Fruit fly (Drosophila melanogaster) whole organism, embryonic: ENCODE measurements around the gene CG17777.

Experiments used
- Awh ChIP-seq: fragments of 200-800 bp; sonication (Bioruptor generic); IDR thresholded peaks from 2 replicates; pipeline ENCODE4, ENCODE4 v1.3.6; 2022; ENCODE audit warnings: missing biosample characterization, missing genetic modification characterization
- BEAF-32 ChIP-seq: fragments of 200-800 bp; sonication (Bioruptor generic); optimal IDR thresholded peaks from 3 replicates; lab custom pipeline; 2017; ENCODE audit warnings: missing biosample characterization, missing genetic modification characterization, mild to moderate bottlenecking, moderate library complexity, missing genetic modification reagents
- CG10267 ChIP-seq: fragments of 200-800 bp; sonication (Bioruptor generic); optimal IDR thresholded peaks from 2 replicates; lab custom pipeline; 2018; ENCODE audit warnings: missing biosample characterization, mild to moderate bottlenecking, missing genetic modification characterization, moderate library complexity
- CG10431 ChIP-seq: fragments of 200-800 bp; sonication (Bioruptor generic); optimal IDR thresholded peaks from 3 replicates; lab custom pipeline; 2018; ENCODE audit warnings: missing biosample characterization, mild to moderate bottlenecking, missing genetic modification characterization
- CG11093 ChIP-seq: fragments of 200-800 bp; sonication (Bioruptor generic); IDR thresholded peaks from 3 replicates; pipeline ENCODE4 v1.3.6; 2022; ENCODE audit warnings: missing biosample characterization, missing genetic modification characterization
- CG11504 ChIP-seq: fragments of 200-800 bp; sonication (Bioruptor generic); optimal IDR thresholded peaks from 3 replicates; lab custom pipeline; 2019; ENCODE audit warnings: missing biosample characterization, mild to moderate bottlenecking, missing genetic modification characterization, moderate library complexity
- CG17829 ChIP-seq: fragments of 200-800 bp; optimal IDR thresholded peaks from 2 replicates; lab custom pipeline; 2019; ENCODE audit warnings: missing biosample characterization, mild to moderate bottlenecking, missing genetic modification characterization, moderate library complexity
- CG32532 ChIP-seq: fragments of 200-800 bp; sonication (Bioruptor generic); IDR thresholded peaks from 2 replicates; pipeline ENCODE4 v1.3.6; 2022; ENCODE audit warnings: missing biosample characterization, missing genetic modification characterization
- CG8924 ChIP-seq: fragments of 200-800 bp; optimal IDR thresholded peaks from 3 replicates; lab custom pipeline; 2019; ENCODE audit warnings: missing biosample characterization, mild to moderate bottlenecking, missing genetic modification characterization, moderate library complexity
- CG9817 ChIP-seq: fragments of 200-800 bp; sonication (Bioruptor generic); optimal IDR thresholded peaks from 2 replicates; lab custom pipeline; 2018; ENCODE audit warnings: missing biosample characterization, mild to moderate bottlenecking, missing genetic modification characterization, moderate library complexity
- CHES-1-like ChIP-seq: fragments of 200-800 bp; sonication (Bioruptor generic); optimal IDR thresholded peaks from 2 replicates; lab custom pipeline; 2016; ENCODE audit warnings: missing biosample characterization, missing genetic modification characterization
- CoRest ChIP-seq: fragments of 200-800 bp; sonication (Bioruptor generic); optimal IDR thresholded peaks from 3 replicates; lab custom pipeline; 2018; ENCODE audit warnings: missing biosample characterization, mild to moderate bottlenecking, missing genetic modification characterization, moderate library complexity
- Dbx ChIP-seq: fragments of 200-800 bp; sonication (Bioruptor generic); IDR thresholded peaks from 3 replicates; pipeline ENCODE4 v1.3.6; 2022; ENCODE audit warnings: missing biosample characterization, missing genetic modification characterization
- Dip2 ChIP-seq: fragments of 200-800 bp; sonication (Bioruptor generic); IDR thresholded peaks from 2 replicates; pipeline ENCODE4 v1.3.6; 2022; ENCODE audit warnings: missing biosample characterization, missing genetic modification characterization
- Gsc ChIP-seq: fragments of 200-800 bp; sonication (Bioruptor generic); IDR thresholded peaks from 2 replicates; pipeline ENCODE4 v1.3.6; 2022; ENCODE audit warnings: missing biosample characterization, missing genetic modification characterization
- H2.0 ChIP-seq: fragments of 200-800 bp; sonication (Bioruptor generic); IDR thresholded peaks from 2 replicates; pipeline ENCODE4 v1.3.6; 2022; ENCODE audit warnings: missing biosample characterization, missing genetic modification characterization
- Hmr ChIP-seq: fragments of 200-800 bp; sonication (Bioruptor generic); optimal IDR thresholded peaks from 3 replicates; lab custom pipeline; 2017; ENCODE audit warnings: mild to moderate bottlenecking, missing biosample characterization, missing genetic modification reagents, missing genetic modification characterization
- Lhr ChIP-seq: fragments of 200-800 bp; sonication (Bioruptor generic); optimal IDR thresholded peaks from 3 replicates; lab custom pipeline; 2017; ENCODE audit warnings: mild to moderate bottlenecking, missing biosample characterization, missing genetic modification reagents, missing genetic modification characterization
- Mes4 ChIP-seq: fragments of 200-800 bp; sonication (Bioruptor generic); optimal IDR thresholded peaks from 2 replicates; lab custom pipeline; 2016; ENCODE audit warnings: missing biosample characterization, missing genetic modification characterization
- Nf-YC ChIP-seq: fragments of 200-800 bp; optimal IDR thresholded peaks from 3 replicates; lab custom pipeline; 2019; ENCODE audit warnings: missing biosample characterization, mild to moderate bottlenecking, missing genetic modification characterization, moderate library complexity
- Ptx1 ChIP-seq: fragments of 200-800 bp; sonication (Bioruptor generic); IDR thresholded peaks from 2 replicates; pipeline ENCODE4 v1.3.6; 2022; ENCODE audit warnings: missing biosample characterization, missing genetic modification characterization
- Taf1 ChIP-seq: fragments of 200-800 bp; sonication (Bioruptor generic); IDR thresholded peaks from 2 replicates; pipeline ENCODE4 v1.3.6; 2022; ENCODE audit warnings: missing biosample characterization, missing genetic modification characterization
- Usf ChIP-seq: fragments of 200-800 bp; sonication (Bioruptor generic); optimal IDR thresholded peaks from 2 replicates; lab custom pipeline; 2017; ENCODE audit warnings: missing genotype, missing biosample characterization, missing genetic modification characterization
- ab ChIP-seq: fragments of 200-800 bp; sonication (Bioruptor generic); optimal IDR thresholded peaks from 2 replicates; lab custom pipeline; 2016; ENCODE audit warnings: missing biosample characterization, missing genetic modification characterization
- bbx ChIP-seq: fragments of 200-800 bp; sonication (Bioruptor generic); IDR thresholded peaks from 2 replicates; pipeline ENCODE4 v1.3.6; 2022; ENCODE audit warnings: missing biosample characterization, missing genetic modification characterization; ENCODE audit not compliant: partially characterized antibody
- bsh ChIP-seq, 2 experiments: fragments of 200-800 bp; sonication (Bioruptor generic); optimal IDR thresholded peaks; 2 replicates each; lab custom pipeline; 2017 to 2018; ENCODE audit warnings: mild to moderate bottlenecking in 2 of 2, missing biosample characterization in 2 of 2, missing genetic modification characterization in 2 of 2, moderate library complexity in 1 of 2
- caup ChIP-seq: fragments of 200-800 bp; sonication (Bioruptor generic); optimal IDR thresholded peaks from 3 replicates; lab custom pipeline; 2017; ENCODE audit warnings: missing biosample characterization, mild to moderate bottlenecking, missing genetic modification characterization, moderate library complexity; ENCODE audit not compliant: severe bottlenecking
- cwo ChIP-seq: fragments of 200-800 bp; sonication (Bioruptor generic); optimal IDR thresholded peaks from 3 replicates; lab custom pipeline; 2017; ENCODE audit warnings: missing biosample characterization, missing genetic modification characterization, mild to moderate bottlenecking, moderate library complexity, missing genetic modification reagents
- fd102C ChIP-seq: fragments of 200-800 bp; sonication (Bioruptor generic); optimal IDR thresholded peaks from 2 replicates; lab custom pipeline; 2018; ENCODE audit warnings: missing biosample characterization, mild to moderate bottlenecking, missing genetic modification characterization, moderate library complexity
- ftz-f1 ChIP-seq: fragments of 200-800 bp; sonication (Bioruptor generic); optimal IDR thresholded peaks from 2 replicates; lab custom pipeline; 2016; ENCODE audit warnings: missing biosample characterization, missing genetic modification characterization
- gem ChIP-seq: fragments of 200-800 bp; sonication (Bioruptor generic); optimal IDR thresholded peaks from 2 replicates; lab custom pipeline; 2019; ENCODE audit warnings: missing biosample characterization, mild to moderate bottlenecking, missing genetic modification characterization, moderate library complexity
- grau ChIP-seq: fragments of 200-800 bp; optimal IDR thresholded peaks from 3 replicates; lab custom pipeline; 2019; ENCODE audit warnings: missing biosample characterization, mild to moderate bottlenecking, missing genetic modification characterization, moderate library complexity
- gsb-n ChIP-seq: fragments of 200-800 bp; sonication (Bioruptor generic); optimal IDR thresholded peaks from 3 replicates; lab custom pipeline; 2018; ENCODE audit warnings: missing biosample characterization, mild to moderate bottlenecking, missing genetic modification characterization
- ham ChIP-seq: fragments of 200-800 bp; sonication (Bioruptor generic); IDR thresholded peaks from 2 replicates; pipeline ENCODE4 v1.3.6; 2022; ENCODE audit warnings: missing biosample characterization, missing genetic modification characterization
- ind ChIP-seq: fragments of 200-800 bp; sonication (Bioruptor generic); optimal IDR thresholded peaks from 3 replicates; lab custom pipeline; 2016; ENCODE audit warnings: missing biosample characterization, missing genetic modification characterization
- inv ChIP-seq: fragments of 200-800 bp; sonication (Bioruptor generic); IDR thresholded peaks from 2 replicates; pipeline ENCODE4 v1.3.6; 2022; ENCODE audit warnings: missing biosample characterization, missing genetic modification characterization; ENCODE audit not compliant: partially characterized antibody
- kah ChIP-seq: fragments of 200-800 bp; sonication (Bioruptor generic); optimal IDR thresholded peaks from 2 replicates; lab custom pipeline; 2018; ENCODE audit warnings: missing biosample characterization, mild to moderate bottlenecking, missing genetic modification characterization
- kni ChIP-seq: fragments of 200-800 bp; sonication (Bioruptor generic); optimal IDR thresholded peaks from 3 replicates; lab custom pipeline; 2017; ENCODE audit warnings: mild to moderate bottlenecking, missing biosample characterization, missing genetic modification reagents, missing genetic modification characterization
- lmd ChIP-seq: fragments of 200-800 bp; sonication (Bioruptor generic); IDR thresholded peaks from 2 replicates; pipeline ENCODE4 v1.3.6; 2022; ENCODE audit warnings: missing biosample characterization, missing genetic modification characterization
- maf-S ChIP-seq: fragments of 200-800 bp; sonication (Bioruptor generic); optimal IDR thresholded peaks from 2 replicates; lab custom pipeline; 2016; ENCODE audit warnings: missing biosample characterization, missing genetic modification characterization
- org-1 ChIP-seq: fragments of 200-800 bp; sonication (Bioruptor generic); optimal IDR thresholded peaks from 2 replicates; lab custom pipeline; 2017; ENCODE audit warnings: missing biosample characterization, missing genetic modification characterization
- pfk ChIP-seq: fragments of 200-800 bp; sonication (Bioruptor generic); optimal IDR thresholded peaks from 2 replicates; lab custom pipeline; 2018; ENCODE audit warnings: missing biosample characterization, mild to moderate bottlenecking, missing genetic modification characterization, moderate library complexity
- pho ChIP-seq: fragments of 200-800 bp; sonication (Bioruptor generic); optimal IDR thresholded peaks from 2 replicates; lab custom pipeline; 2016; ENCODE audit warnings: missing biosample characterization, missing genetic modification characterization
- phol ChIP-seq: fragments of 200-800 bp; sonication (Bioruptor generic); optimal IDR thresholded peaks from 3 replicates; lab custom pipeline; 2018; ENCODE audit warnings: missing biosample characterization, mild to moderate bottlenecking, missing genetic modification characterization, moderate library complexity
- pum ChIP-seq: fragments of 200-800 bp; sonication (Bioruptor generic); optimal IDR thresholded peaks from 2 replicates; lab custom pipeline; 2016; ENCODE audit warnings: missing biosample characterization, missing genetic modification characterization
- slou ChIP-seq: fragments of 200-800 bp; sonication (Bioruptor generic); optimal IDR thresholded peaks from 3 replicates; lab custom pipeline; 2016; ENCODE audit warnings: missing biosample characterization, missing genetic modification characterization
- tio ChIP-seq: fragments of 200-800 bp; sonication (Bioruptor generic); optimal IDR thresholded peaks from 2 replicates; lab custom pipeline; 2017; ENCODE audit warnings: missing biosample characterization, missing genetic modification characterization, inconsistent platforms
- trem ChIP-seq: fragments of 200-800 bp; optimal IDR thresholded peaks from 3 replicates; lab custom pipeline; 2019; ENCODE audit warnings: missing biosample characterization, mild to moderate bottlenecking, missing genetic modification characterization, moderate library complexity
- zen ChIP-seq: fragments of 200-800 bp; sonication (Bioruptor generic); optimal IDR thresholded peaks from 3 replicates; lab custom pipeline; 2018; ENCODE audit warnings: missing biosample characterization, mild to moderate bottlenecking, missing genetic modification characterization, moderate library complexity

The CG17777 gene

DNA sequence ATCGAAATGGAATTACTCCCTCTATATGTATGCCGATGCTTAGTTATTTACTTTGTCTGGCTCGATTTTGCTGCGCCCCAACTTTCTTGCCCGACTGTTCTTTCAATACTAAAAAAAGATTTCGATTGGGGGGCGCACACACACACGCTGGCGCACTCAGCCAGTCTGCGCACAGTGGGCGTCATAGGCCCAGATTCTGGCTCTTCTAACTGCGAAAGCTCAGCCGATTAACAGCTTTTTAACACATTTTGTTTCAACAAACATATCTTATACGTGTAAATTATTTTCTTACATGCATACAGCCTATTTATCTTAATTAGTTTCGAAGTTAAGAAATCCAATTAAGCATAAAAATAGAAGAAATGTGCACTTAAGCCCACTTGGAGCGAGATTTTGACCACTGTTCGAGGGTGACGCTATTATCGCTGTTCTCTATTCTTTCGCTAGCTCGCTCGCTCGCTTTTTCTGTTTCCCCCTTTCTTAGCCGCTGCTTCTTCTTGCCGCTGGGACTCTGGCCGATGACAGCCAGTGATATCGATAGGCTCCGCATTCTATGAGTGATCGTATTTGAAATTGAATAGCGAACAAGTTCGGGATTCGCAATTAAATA, 35.6 kb downstream of the CG17777 start, which contains the start of gene Vinc (continued):
- TF ChIP-seq ham (GFP tag; lab: Robert Waterston, UW) = no peak
- no peak for TF ChIP-seq gem (tag; lab: Kevin White, UChicago)
- peak; percentile 89 for TF ChIP-seq CG17829 (tag; lab: Kevin White, UChicago)
- peak; percentile 86 for TF ChIP-seq slou (GFP tag; lab: Kevin White, UChicago)
- peak; percentile 79 for TF ChIP-seq kah (GFP tag; lab: Kevin White, UChicago)
- peak; percentile 82 for TF ChIP-seq CG10267 (tag; lab: Kevin White, UChicago)
- TF ChIP-seq inv (GFP tag; lab: Robert Waterston, UW) = no peak
- TF ChIP-seq Lhr = peak; percentile 15
- peak; percentile 87 for TF ChIP-seq pum (GFP tag; lab: Kevin White, UChicago)
- TF ChIP-seq org-1 (GFP tag; lab: Kevin White, UChicago) = peak; percentile 53
- TF ChIP-seq phol (tag; lab: Kevin White, UChicago) = peak; percentile 87
- peak; percentile 85 for TF ChIP-seq lmd (GFP tag; lab: Robert Waterston, UW)
- no peak for TF ChIP-seq pfk (GFP tag; lab: Kevin White, UChicago)
- TF ChIP-seq Dbx (GFP tag; lab: Robert Waterston, UW) = peak; percentile 89
- TF ChIP-seq tio = no peak
- no peak for TF ChIP-seq Dip2 (GFP tag; lab: Robert Waterston, UW)
- TF ChIP-seq BEAF-32 = peak; percentile 58
- no peak for TF ChIP-seq CG10431 (GFP tag; lab: Kevin White, UChicago)
- TF ChIP-seq caup = peak; percentile 93
- TF ChIP-seq CG11504 (tag; lab: Kevin White, UChicago) = peak; percentile 90
- TF ChIP-seq H2.0 (GFP tag; lab: Robert Waterston, UW) = peak; percentile 62
- TF ChIP-seq Usf = peak; percentile 36
- TF ChIP-seq Mes4 = peak; percentile 41
- 0 out of 2 replicates have a peak, but pooled peaks have one; percentile 38 for TF ChIP-seq Gsc (GFP tag; lab: Robert Waterston, UW)
- peak; percentile 90 for TF ChIP-seq Ptx1 (GFP tag; lab: Robert Waterston, UW)
- TF ChIP-seq bsh (GFP tag; optimal IDR thresholded peaks at IDR 0.05; lab: Kevin White, UChicago) = peak; percentile 65 to 73
- TF ChIP-seq cwo (GFP tag; lab: Kevin White, UChicago) = peak; percentile 91
- peak; percentile 84 for TF ChIP-seq CoRest (tag; lab: Kevin White, UChicago)
- peak; percentile 90 for TF ChIP-seq kni (GFP tag; lab: Kevin White, UChicago)
- TF ChIP-seq fd102C (GFP tag; lab: Kevin White, UChicago) = no peak
- peak; percentile 55 for TF ChIP-seq maf-S (GFP tag; lab: Kevin White, UChicago)
- TF ChIP-seq Hmr (GFP tag; lab: Kevin White, UChicago) = peak; percentile 86
- peak; percentile 81 for TF ChIP-seq trem (tag; lab: Kevin White, UChicago)
- peak; percentile 76 for TF ChIP-seq CG8924 (tag; lab: Kevin White, UChicago)
- TF ChIP-seq CG32532 (GFP tag; lab: Robert Waterston, UW) = peak; percentile 91
- TF ChIP-seq gsb-n (tag; lab: Kevin White, UChicago) = no peak
- peak; percentile 86 for TF ChIP-seq Nf-YC (tag; lab: Kevin White, UChicago)
- peak; percentile 52; the same call in 1 of the 2 replicates for TF ChIP-seq Awh (GFP tag; lab: Robert Waterston, UW)
- TF ChIP-seq ftz-f1 = peak; percentile 79
- peak; percentile 78 for TF ChIP-seq CG9817 (tag; lab: Kevin White, UChicago)
- peak; percentile 80 for TF ChIP-seq CG11093 (GFP tag; lab: Robert Waterston, UW)
- peak; percentile 84 for TF ChIP-seq Taf1 (GFP tag; lab: Robert Waterston, UW)
- peak; percentile 49 for TF ChIP-seq pho
- peak; percentile 35 for TF ChIP-seq ab (GFP tag; lab: Kevin White, UChicago)
- peak; percentile 61 for TF ChIP-seq zen
- TF ChIP-seq bbx = peak; percentile 68
- peak; percentile 90 for TF ChIP-seq ind (GFP tag; lab: Kevin White, UChicago)
- peak; percentile 58 for TF ChIP-seq CHES-1-like (GFP tag; lab: Kevin White, UChicago)
- TF ChIP-seq grau (tag; lab: Kevin White, UChicago) = peak; percentile 85
